Worm (Caenorhabditis elegans): Measurements from ENCODE around the gene F55G11.1.

DNA sequence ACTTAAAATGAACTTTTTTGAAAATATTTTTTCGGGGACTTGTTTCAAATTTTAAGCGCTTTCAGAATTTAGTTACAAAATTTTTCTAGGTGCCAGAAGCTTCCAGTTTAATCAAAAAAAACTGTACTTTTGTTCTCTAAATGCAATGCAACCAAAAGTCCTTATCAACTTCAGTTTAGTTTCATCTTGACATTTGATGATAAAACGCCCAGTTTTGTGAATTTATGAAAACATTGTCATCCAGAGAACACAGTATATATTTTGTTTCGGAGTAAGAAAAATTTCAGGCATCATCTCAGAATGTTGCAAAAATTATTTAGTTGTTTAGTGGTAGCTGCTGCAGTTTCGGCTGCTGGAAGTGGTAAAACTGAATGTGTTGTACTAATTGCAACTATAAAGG is 11.3 kb upstream of the F55G11.1 start, which contains the start of gene F55G11.6:
- TF ChIP-seq ceh-82 (tag; optimal IDR thresholded peaks at IDR 0.05) = no peak
- no peak for TF ChIP-seq nhr-11 (tag; optimal IDR thresholded peaks at IDR 0.05)
- no peak for TF ChIP-seq tbx-2 (tag; optimal IDR thresholded peaks at IDR 0.05)
- TF ChIP-seq nhr-76 (tag; optimal IDR thresholded peaks at IDR 0.05) = no peak
- TF ChIP-seq R02D3.7 (tag; optimal IDR thresholded peaks at IDR 0.05) = no peak
- no peak for TF ChIP-seq lsy-12 (tag; optimal IDR thresholded peaks at IDR 0.05)
- no peak for TF ChIP-seq lin-39 (tag; optimal IDR thresholded peaks at IDR 0.05)
- no peak for TF ChIP-seq lin-15B (tag; optimal IDR thresholded peaks at IDR 0.05)

Data from whole organism, L3 larva.